Fruit fly (Drosophila melanogaster) whole organism, pupa: ENCODE measurements around the gene CG32243.

Experiments used
- CG12605 ChIP-seq: fragments of 200-800 bp; sonication (Bioruptor generic); IDR thresholded peaks from 2 replicates; pipeline ENCODE4 v1.3.6; 2022; ENCODE audit warnings: missing biosample characterization, missing genetic modification characterization
- CG15710 ChIP-seq: fragments of 200-800 bp; sonication (Bioruptor generic); optimal IDR thresholded peaks from 2 replicates; lab custom pipeline; 2018; ENCODE audit warnings: missing biosample characterization, mild to moderate bottlenecking, missing genetic modification characterization, moderate library complexity
- CG17806 ChIP-seq: fragments of 200-800 bp; sonication (Bioruptor generic); optimal IDR thresholded peaks from 2 replicates; lab custom pipeline; 2018; ENCODE audit warnings: missing biosample characterization, mild to moderate bottlenecking, missing genetic modification characterization, moderate library complexity
- CG34367 ChIP-seq: fragments of 200-800 bp; sonication (Bioruptor generic); optimal IDR thresholded peaks from 2 replicates; lab custom pipeline; 2018; ENCODE audit warnings: missing biosample characterization, mild to moderate bottlenecking, missing genetic modification characterization
- CG9948 ChIP-seq: fragments of 200-800 bp; sonication (Bioruptor generic); optimal IDR thresholded peaks from 2 replicates; lab custom pipeline; 2018; ENCODE audit warnings: missing biosample characterization, mild to moderate bottlenecking, missing genetic modification characterization, moderate library complexity
- D1 ChIP-seq: fragments of 200-800 bp; sonication (Bioruptor generic); optimal IDR thresholded peaks from 2 replicates; lab custom pipeline; 2018; ENCODE audit warnings: missing biosample characterization, mild to moderate bottlenecking, missing genetic modification characterization, moderate library complexity
- EcR ChIP-seq: fragments of 200-800 bp; sonication (Bioruptor generic); optimal IDR thresholded peaks from 3 replicates; lab custom pipeline; 2019; ENCODE audit warnings: missing biosample characterization, missing genetic modification characterization, mild to moderate bottlenecking, moderate library complexity, missing genetic modification reagents
- Ets98B ChIP-seq: fragments of 200-800 bp; sonication (Bioruptor generic); IDR thresholded peaks from 2 replicates; pipeline ENCODE4 v1.3.6; 2022; ENCODE audit warnings: missing biosample characterization, missing genetic modification characterization
- Pif1A ChIP-seq: fragments of 200-800 bp; sonication (Bioruptor generic); optimal IDR thresholded peaks from 3 replicates; lab custom pipeline; 2016; ENCODE audit warnings: missing biosample characterization, missing genetic modification characterization
- Snoo ChIP-seq: fragments of 200-800 bp; sonication (Bioruptor generic); optimal IDR thresholded peaks from 3 replicates; lab custom pipeline; 2017; ENCODE audit warnings: missing biosample characterization, mild to moderate bottlenecking, missing genetic modification characterization, inconsistent platforms
- rn ChIP-seq: fragments of 200-800 bp; sonication (Bioruptor generic); IDR thresholded peaks from 2 replicates; pipeline ENCODE4 v1.3.6; 2022; ENCODE audit warnings: missing biosample characterization, missing genetic modification characterization

DNA sequence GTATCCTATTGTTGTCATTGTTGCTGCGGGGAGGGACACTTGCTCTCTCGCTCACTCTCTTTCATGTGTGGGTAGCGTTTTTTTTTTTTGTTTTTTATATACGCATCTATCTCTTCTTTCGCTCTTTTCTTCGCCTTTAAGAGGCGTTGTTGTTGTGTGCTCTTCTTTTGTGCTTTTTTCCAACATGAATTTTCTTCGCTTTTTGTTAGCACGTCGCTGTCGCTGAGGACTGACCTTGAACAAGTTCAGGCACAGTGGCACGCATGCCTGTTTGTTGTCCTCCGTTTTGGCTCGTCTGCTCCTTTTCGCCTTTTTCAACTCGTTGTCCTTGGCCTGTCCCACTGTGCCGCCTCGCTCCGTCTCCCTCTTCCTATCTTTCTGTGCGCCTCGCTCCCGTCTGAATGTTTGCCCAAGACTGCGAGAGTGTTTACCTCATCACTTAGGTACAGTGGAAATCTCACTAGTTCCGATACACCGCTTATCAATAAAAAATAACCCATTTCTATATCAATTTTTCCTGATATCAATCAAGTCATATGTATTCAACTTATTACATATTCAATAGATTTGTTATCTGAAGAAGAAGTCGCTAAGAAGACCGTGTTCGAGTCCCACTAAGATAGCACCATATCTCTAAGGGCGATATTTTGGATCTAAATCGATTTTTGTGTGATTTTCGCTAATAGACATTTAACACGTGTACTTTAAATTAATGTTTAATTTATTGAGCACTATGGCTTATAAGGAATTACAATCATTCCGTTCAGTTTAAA, 2.2 kb upstream of the CG32243 start:
- peak; percentile 79 for TF ChIP-seq rn (GFP tag; lab: Robert Waterston, UW)
- TF ChIP-seq EcR (GFP tag; lab: Kevin White, UChicago) = peak; percentile 99
- peak; percentile 94 for TF ChIP-seq CG34367 (tag; lab: Kevin White, UChicago)
- peak; percentile 97 for TF ChIP-seq CG12605 (GFP tag; lab: Robert Waterston, UW)
- peak; percentile 78 for TF ChIP-seq Ets98B (GFP tag; lab: Robert Waterston, UW)
- TF ChIP-seq Pif1A = peak; percentile 86
- TF ChIP-seq CG17806 (tag; lab: Kevin White, UChicago) = peak; percentile 91
- TF ChIP-seq Snoo = peak; percentile 45
- peak; percentile 87 for TF ChIP-seq D1 (tag; lab: Kevin White, UChicago)
- peak; percentile 84 for TF ChIP-seq CG9948 (tag; lab: Kevin White, UChicago)
- peak; percentile 83 for TF ChIP-seq CG15710 (tag; lab: Kevin White, UChicago)
